Worm (Caenorhabditis elegans): ENCODE data around the gene clc-31.

Gene clc-31

DNA sequence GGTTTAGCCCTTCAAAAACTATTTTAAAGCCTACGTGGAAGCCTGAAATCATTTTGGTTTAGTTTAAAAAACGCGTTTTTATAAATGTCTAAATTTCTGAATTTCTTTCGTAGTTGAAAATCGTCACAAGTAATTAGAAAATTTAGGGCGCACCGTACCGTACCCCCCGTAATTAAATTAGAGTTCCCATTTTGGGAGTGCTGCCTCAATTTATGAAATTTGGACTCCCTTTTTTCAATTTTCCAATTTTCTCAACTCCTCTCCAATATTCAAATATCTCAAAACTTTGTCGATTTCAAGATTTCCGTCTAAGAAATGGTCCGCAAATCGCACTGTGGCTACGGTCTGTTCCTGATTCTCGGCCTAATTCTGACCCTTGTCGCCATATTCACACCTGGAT lies at the start of gene clc-31:
Gene clc-31, plus strand, starts transcription at position 301 of the 400 bp plus-strand sequence.
- TF ChIP-seq egl-27 (tag; optimal IDR thresholded peaks at IDR 0.05), result no peak
- TF ChIP-seq C34F6.9 (tag; optimal IDR thresholded peaks at IDR 0.05), result no peak
- TF ChIP-seq crh-2 (tag; optimal IDR thresholded peaks at IDR 0.05), result no peak
- TF ChIP-seq nhr-21 (tag; optimal IDR thresholded peaks at IDR 0.05), result no peak
- no peak for TF ChIP-seq alr-1 (tag; optimal IDR thresholded peaks at IDR 0.05)
- TF ChIP-seq ztf-11 (tag; optimal IDR thresholded peaks at IDR 0.05), result no peak
- no peak for TF ChIP-seq sma-9 (GFP tag; optimal IDR thresholded peaks at IDR 0.05)
- no peak for TF ChIP-seq sma-9 (tag; optimal IDR thresholded peaks at IDR 0.05)
- TF ChIP-seq aly-2 (tag; optimal IDR thresholded peaks at IDR 0.05), result no peak
- no peak for TF ChIP-seq nhr-25 (tag; optimal IDR thresholded peaks at IDR 0.05)
- no peak for TF ChIP-seq unc-39 (tag; optimal IDR thresholded peaks at IDR 0.05)

DNA sequence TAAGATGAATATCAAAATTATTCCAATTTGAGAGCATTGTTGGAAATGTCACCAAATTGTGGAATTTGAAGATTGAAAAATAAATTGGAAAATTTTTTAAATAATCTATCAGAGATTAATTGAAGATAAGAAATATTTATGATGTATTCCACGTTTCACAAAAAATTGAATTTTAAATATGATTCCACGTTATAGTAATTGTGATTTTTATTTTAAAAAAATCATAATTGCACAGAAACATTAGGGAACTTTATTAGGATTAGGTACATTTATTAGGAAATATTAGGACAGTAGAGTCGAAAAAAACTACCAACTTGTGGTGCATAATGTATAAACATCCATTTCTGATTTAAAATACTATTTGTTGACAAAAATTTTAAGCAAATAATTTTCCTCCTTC lies 45.7 kb upstream of the clc-31 start, which contains the start of gene B0432.11:
Gene B0432.11, minus strand, starts transcription at position 101 of the 400 bp plus-strand sequence.
- TF ChIP-seq gmeb-1 (tag; optimal IDR thresholded peaks at IDR 0.05) (no peak), nhr-23 (tag; optimal IDR thresholded peaks at IDR 0.05) (no peak), ztf-11 (tag; optimal IDR thresholded peaks at IDR 0.05) (no peak), fos-1 (tag; optimal IDR thresholded peaks at IDR 0.05) (no peak), elt-3 (tag; optimal IDR thresholded peaks at IDR 0.05) (no peak), sma-3 (GFP tag; optimal IDR thresholded peaks at IDR 0.05) (no peak), unc-39 (tag; optimal IDR thresholded peaks at IDR 0.05) (no peak), skn-1 (tag; optimal IDR thresholded peaks at IDR 0.05) (no peak), nhr-21 (tag; optimal IDR thresholded peaks at IDR 0.05) (no peak), unc-55 (GFP tag; optimal IDR thresholded peaks at IDR 0.05) (no peak), ztf-4 (tag; optimal IDR thresholded peaks at IDR 0.05) (no peak), mdl-1 (tag; optimal IDR thresholded peaks at IDR 0.05) (no peak), lin-11 (tag; optimal IDR thresholded peaks at IDR 0.05) (no peak), unc-62 (GFP tag; optimal IDR thresholded peaks at IDR 0.05) (no peak), ztf-1 (GFP tag; conservative IDR thresholded peaks at IDR 0.05) (no peak), nhr-12 (tag; optimal IDR thresholded peaks at IDR 0.05) (no peak), dmd-4 (tag; optimal IDR thresholded peaks at IDR 0.05) (no peak)

DNA sequence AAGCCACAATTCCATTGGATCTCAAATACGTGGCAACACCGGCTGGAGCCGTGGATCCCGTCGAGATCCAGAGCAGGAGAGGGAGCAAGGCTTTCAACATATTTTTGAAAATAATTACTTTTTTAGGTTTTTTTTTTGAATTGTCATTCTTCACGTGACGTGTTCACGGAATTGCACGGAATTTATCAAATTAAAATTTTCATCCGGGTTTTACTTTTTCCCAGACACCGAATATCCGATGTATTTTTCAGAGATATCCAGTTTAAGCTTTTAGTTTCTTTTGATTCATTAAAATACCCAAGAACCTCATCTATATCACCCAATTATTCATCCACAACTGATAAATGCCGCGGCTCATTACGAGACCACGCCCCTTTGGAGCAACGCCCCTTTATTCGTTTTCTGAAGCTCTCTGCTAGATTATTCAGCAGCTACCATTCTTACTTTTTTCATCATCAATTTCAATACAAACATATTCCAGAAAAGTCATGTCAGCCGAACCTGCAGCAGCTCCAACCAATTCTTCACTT lies 43.3 kb upstream of the clc-31 start, which contains the start of the genes clec-117 and B0432.1:
Gene clec-117, minus strand, starts transcription at position 101 of the 530 bp plus-strand sequence.
Gene B0432.1, plus strand, starts transcription at position 480 of the 530 bp plus-strand sequence.
- TF ChIP-seq nhr-10 (tag; optimal IDR thresholded peaks at IDR 0.05) (no peak), ceh-16 (tag; optimal IDR thresholded peaks at IDR 0.05) (no peak), lsy-2 (tag; optimal IDR thresholded peaks at IDR 0.05) (no peak), elt-1 (tag; optimal IDR thresholded peaks at IDR 0.05) (no peak)

DNA sequence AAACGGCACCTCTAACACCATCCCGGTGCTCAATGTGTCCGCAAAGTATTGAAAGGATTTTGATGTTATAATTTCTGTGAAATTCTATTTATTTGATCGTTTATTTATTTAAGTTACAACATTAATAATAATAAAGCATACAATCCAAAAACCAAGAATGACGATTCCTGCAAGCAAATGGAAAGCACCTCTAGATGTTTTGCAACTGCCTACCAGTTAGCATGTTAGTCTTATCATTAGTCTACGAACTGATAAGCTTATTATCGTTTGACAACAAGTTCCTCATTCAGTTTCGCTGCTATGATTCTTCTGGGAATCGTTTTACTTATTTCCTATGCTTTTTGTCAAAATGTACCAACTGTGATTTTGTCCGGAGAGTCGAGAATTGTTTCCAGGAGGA lies 40.6 kb upstream of the clc-31 start, which contains the start of gene K01A2.6:
Gene K01A2.6, plus strand, starts transcription at position 301 of the 400 bp plus-strand sequence.
- TF ChIP-seq unc-55 (GFP tag; optimal IDR thresholded peaks at IDR 0.05) (no peak), unc-62 (GFP tag; optimal IDR thresholded peaks at IDR 0.05) (no peak), crh-2 (tag; optimal IDR thresholded peaks at IDR 0.05) (no peak)

DNA sequence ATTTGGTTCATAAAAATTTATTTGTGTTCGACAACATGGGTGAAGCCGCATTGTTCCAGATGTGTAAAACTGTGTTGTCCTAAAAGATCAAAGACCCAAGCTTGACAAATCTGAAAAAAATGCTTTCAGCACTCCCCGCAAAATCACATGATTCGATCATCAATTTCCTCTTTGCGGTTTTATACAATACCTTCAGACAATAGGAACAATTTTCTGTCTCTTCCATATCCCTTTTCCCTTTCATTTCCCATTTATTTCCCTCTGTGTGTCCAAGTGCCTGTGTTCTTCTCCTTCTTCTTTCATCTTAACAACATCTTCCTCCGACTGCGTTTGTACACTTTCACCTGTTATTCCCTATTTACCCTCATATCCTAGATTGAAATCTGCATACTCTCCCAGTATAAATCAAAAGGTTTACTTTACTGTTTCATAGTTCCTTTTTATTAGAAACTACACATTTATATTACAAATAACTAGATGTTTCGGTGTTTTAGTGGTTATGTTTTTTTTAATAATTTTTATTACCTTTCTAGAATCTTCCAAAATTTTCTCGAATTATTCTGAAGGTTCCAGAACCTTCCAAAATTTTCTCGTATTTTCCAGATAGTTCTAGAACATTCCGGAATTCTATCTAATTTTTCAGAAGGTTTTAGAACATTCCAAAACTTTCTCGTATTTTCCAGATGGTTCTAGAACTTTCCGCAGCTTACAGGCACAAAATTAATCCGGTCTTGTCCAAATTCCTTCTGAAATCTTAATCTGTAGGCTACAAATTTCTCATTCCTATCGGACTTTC lies 39.1 kb upstream of the clc-31 start, which contains the start of gene K01A2.5:
Gene K01A2.5, plus strand, starts transcription at position 297 of the 796 bp plus-strand sequence.
- TF ChIP-seq gmeb-1 (tag; optimal IDR thresholded peaks at IDR 0.05), result no peak
- TF ChIP-seq ceh-16 (tag; optimal IDR thresholded peaks at IDR 0.05), result peak; percentile 71
- TF ChIP-seq nhr-129 (tag; optimal IDR thresholded peaks at IDR 0.05), result no peak
- peak; percentile 99 for TF ChIP-seq blmp-1 (tag; optimal IDR thresholded peaks at IDR 0.05; ENCODE audit: insufficient read depth)
- TF ChIP-seq aly-2 (tag; optimal IDR thresholded peaks at IDR 0.05), result no peak
- TF ChIP-seq nhr-25 (tag; optimal IDR thresholded peaks at IDR 0.05), result peak; percentile 71
- peak; percentile 40 for TF ChIP-seq sma-9 (GFP tag; optimal IDR thresholded peaks at IDR 0.05)
- no peak for TF ChIP-seq sma-9 (tag; optimal IDR thresholded peaks at IDR 0.05)
- peak; percentile 39 for TF ChIP-seq nhr-21 (tag; optimal IDR thresholded peaks at IDR 0.05)
- peak; percentile 66 for TF ChIP-seq sem-4 (tag; optimal IDR thresholded peaks at IDR 0.05)
- peak; percentile 21 for TF ChIP-seq fos-1 (tag; optimal IDR thresholded peaks at IDR 0.05)
